Fruit fly (Drosophila melanogaster) whole organism, embryonic: ENCODE measurements around the gene Scox.

ENCODE experiments used
- Antp ChIP-seq: fragments of 200-800 bp; sonication (Bioruptor generic); optimal IDR thresholded peaks from 3 replicates; lab custom pipeline; 2016; ENCODE audit warnings: missing biosample characterization, missing genetic modification characterization
- Asciz ChIP-seq: fragments of 200-800 bp; sonication (Bioruptor generic); optimal IDR thresholded peaks from 2 replicates; lab custom pipeline; 2017; ENCODE audit warnings: missing biosample characterization, mild to moderate bottlenecking, missing genetic modification characterization, missing genetic modification reagents
- B-H1 ChIP-seq: fragments of 200-800 bp; sonication (Bioruptor generic); IDR thresholded peaks from 3 replicates; pipeline ENCODE4 v1.3.6; 2022; ENCODE audit warnings: missing biosample characterization, missing genetic modification characterization
- CG1024 ChIP-seq: fragments of 200-800 bp; sonication (Bioruptor generic); IDR thresholded peaks from 2 replicates; pipeline ENCODE4 v1.3.6; 2022; ENCODE audit warnings: missing biosample characterization, missing genetic modification characterization
- CG10321 ChIP-seq: fragments of 200-800 bp; sonication (Bioruptor generic); IDR thresholded peaks from 2 replicates; pipeline ENCODE4 v1.3.6; 2022; ENCODE audit warnings: missing biosample characterization, missing genetic modification characterization
- CG12744 ChIP-seq: fragments of 200-800 bp; sonication (Bioruptor generic); optimal IDR thresholded peaks from 2 replicates; lab custom pipeline; 2016; ENCODE audit warnings: missing biosample characterization, missing genetic modification characterization
- CG14710 ChIP-seq: fragments of 200-800 bp; sonication (Bioruptor generic); optimal IDR thresholded peaks from 3 replicates; lab custom pipeline; 2019; ENCODE audit warnings: missing biosample characterization, mild to moderate bottlenecking, missing genetic modification characterization, moderate library complexity
- CG16813 ChIP-seq: fragments of 200-800 bp; sonication (Bioruptor generic); IDR thresholded peaks from 3 replicates; pipeline ENCODE4 v1.3.6; 2022; ENCODE audit warnings: missing biosample characterization, missing genetic modification characterization; ENCODE audit not compliant: partially characterized antibody
- CG18262 ChIP-seq: fragments of 200-800 bp; optimal IDR thresholded peaks from 3 replicates; lab custom pipeline; 2019; ENCODE audit warnings: missing biosample characterization, mild to moderate bottlenecking, missing genetic modification characterization, moderate library complexity
- CG1832 ChIP-seq: fragments of 200-800 bp; sonication (Bioruptor generic); optimal IDR thresholded peaks from 2 replicates; lab custom pipeline; 2017; ENCODE audit warnings: missing biosample characterization, mild to moderate bottlenecking, missing genetic modification characterization, inconsistent platforms
- CG3163 ChIP-seq: fragments of 200-800 bp; sonication (Bioruptor generic); optimal IDR thresholded peaks from 3 replicates; lab custom pipeline; 2016; ENCODE audit warnings: missing biosample characterization, missing genetic modification characterization
- CG3995 ChIP-seq: fragments of 200-800 bp; sonication (Bioruptor generic); optimal IDR thresholded peaks from 3 replicates; lab custom pipeline; 2016; ENCODE audit warnings: missing biosample characterization, missing genetic modification characterization
- CG4854 ChIP-seq: fragments of 200-800 bp; sonication (Bioruptor generic); optimal IDR thresholded peaks from 2 replicates; lab custom pipeline; 2016; ENCODE audit warnings: missing biosample characterization, missing genetic modification characterization, inconsistent platforms
- CG7357 ChIP-seq: fragments of 200-800 bp; sonication (Bioruptor generic); IDR thresholded peaks from 3 replicates; pipeline ENCODE4 v1.3.6; 2022; ENCODE audit warnings: missing biosample characterization, missing genetic modification characterization
- CG7556 ChIP-seq: fragments of 200-800 bp; sonication (Bioruptor generic); optimal IDR thresholded peaks from 2 replicates; lab custom pipeline; 2017; ENCODE audit warnings: missing biosample characterization, mild to moderate bottlenecking, missing genetic modification characterization
- CG7987 ChIP-seq: fragments of 200-800 bp; sonication (Bioruptor generic); optimal IDR thresholded peaks from 2 replicates; lab custom pipeline; 2018; ENCODE audit warnings: missing biosample characterization, mild to moderate bottlenecking, missing genetic modification characterization, moderate library complexity
- CG8281 ChIP-seq: fragments of 200-800 bp; sonication (Bioruptor generic); optimal IDR thresholded peaks from 2 replicates; lab custom pipeline; 2018; ENCODE audit warnings: missing biosample characterization, mild to moderate bottlenecking, missing genetic modification characterization, moderate library complexity
- CG9932 ChIP-seq: fragments of 200-800 bp; sonication (Bioruptor generic); IDR thresholded peaks from 2 replicates; pipeline ENCODE4 v1.3.6; 2022; ENCODE audit warnings: missing biosample characterization, missing genetic modification characterization
- CTCF ChIP-seq: fragments of 200-800 bp; sonication (Bioruptor generic); optimal IDR thresholded peaks from 2 replicates; lab custom pipeline; 2017; ENCODE audit warnings: missing biosample characterization, mild to moderate bottlenecking, missing genetic modification characterization, moderate library complexity
- Dad ChIP-seq: fragments of 200-800 bp; sonication (Bioruptor generic); optimal IDR thresholded peaks from 3 replicates; lab custom pipeline; 2016; ENCODE audit warnings: missing biosample characterization, missing genetic modification characterization
- Elba2 ChIP-seq: fragments of 200-800 bp; sonication (Bioruptor generic); optimal IDR thresholded peaks from 3 replicates; lab custom pipeline; 2016; ENCODE audit warnings: missing biosample characterization, missing genetic modification characterization
- Mad ChIP-seq: fragments of 200-800 bp; sonication (Bioruptor generic); optimal IDR thresholded peaks from 2 replicates; lab custom pipeline; 2016; ENCODE audit warnings: missing biosample characterization, missing genetic modification characterization
- Mes4 ChIP-seq: fragments of 200-800 bp; sonication (Bioruptor generic); optimal IDR thresholded peaks from 2 replicates; lab custom pipeline; 2016; ENCODE audit warnings: missing biosample characterization, missing genetic modification characterization
- Oaz ChIP-seq: fragments of 200-800 bp; sonication (Bioruptor generic); IDR thresholded peaks from 2 replicates; pipeline ENCODE4 v1.3.6; 2022; ENCODE audit warnings: missing biosample characterization, missing genetic modification characterization
- Optix ChIP-seq: fragments of 200-800 bp; sonication (Bioruptor generic); IDR thresholded peaks from 3 replicates; pipeline ENCODE4 v1.3.6; 2022; ENCODE audit warnings: missing biosample characterization, missing genetic modification characterization
- Ssrp ChIP-seq: fragments of 200-800 bp; sonication (Bioruptor generic); optimal IDR thresholded peaks from 2 replicates; lab custom pipeline; 2018; ENCODE audit warnings: missing biosample characterization, mild to moderate bottlenecking, missing genetic modification characterization, moderate library complexity
- Xrp1 ChIP-seq: fragments of 200-800 bp; sonication (Bioruptor generic); IDR thresholded peaks from 2 replicates; pipeline ENCODE4 v1.3.6; 2022; ENCODE audit warnings: missing biosample characterization, missing genetic modification characterization
- ab ChIP-seq: fragments of 200-800 bp; sonication (Bioruptor generic); optimal IDR thresholded peaks from 2 replicates; lab custom pipeline; 2016; ENCODE audit warnings: missing biosample characterization, missing genetic modification characterization
- abd-A ChIP-seq: fragments of 200-800 bp; sonication (Bioruptor generic); optimal IDR thresholded peaks from 3 replicates; lab custom pipeline; 2019; ENCODE audit warnings: missing biosample characterization, mild to moderate bottlenecking, missing genetic modification characterization, moderate library complexity
- ac ChIP-seq: fragments of 200-800 bp; sonication (Bioruptor generic); optimal IDR thresholded peaks from 3 replicates; lab custom pipeline; 2017; ENCODE audit warnings: missing biosample characterization, mild to moderate bottlenecking, missing genetic modification characterization
- ato ChIP-seq: fragments of 200-800 bp; sonication (Bioruptor generic); IDR thresholded peaks from 2 replicates; pipeline ENCODE4 v1.3.6; 2022; ENCODE audit warnings: missing biosample characterization, missing genetic modification characterization; ENCODE audit not compliant: partially characterized antibody
- bbx ChIP-seq: fragments of 200-800 bp; sonication (Bioruptor generic); IDR thresholded peaks from 2 replicates; pipeline ENCODE4 v1.3.6; 2022; ENCODE audit warnings: missing biosample characterization, missing genetic modification characterization; ENCODE audit not compliant: partially characterized antibody
- crc ChIP-seq: fragments of 200-800 bp; sonication (Bioruptor generic); optimal IDR thresholded peaks from 2 replicates; lab custom pipeline; 2016; ENCODE audit warnings: missing biosample characterization, missing genetic modification characterization
- eve ChIP-seq, 2 experiments: fragments of >200 bp; optimal IDR thresholded peaks; 2 replicates each; lab custom pipeline; 2017; ENCODE audit warnings: missing biosample characterization in 2 of 2, missing genetic modification characterization in 2 of 2
- exex ChIP-seq: fragments of 200-800 bp; sonication (Bioruptor generic); optimal IDR thresholded peaks from 4 replicates; lab custom pipeline; 2018; ENCODE audit warnings: missing biosample characterization, mild to moderate bottlenecking, missing genetic modification characterization, moderate library complexity
- her ChIP-seq: fragments of 200-800 bp; sonication (Bioruptor generic); optimal IDR thresholded peaks from 2 replicates; lab custom pipeline; 2016; ENCODE audit warnings: missing biosample characterization, missing genetic modification characterization
- lilli ChIP-seq: fragments of 200-800 bp; sonication (Bioruptor generic); optimal IDR thresholded peaks from 3 replicates; lab custom pipeline; 2016; ENCODE audit warnings: missing biosample characterization, missing genetic modification characterization
- luna ChIP-seq: fragments of 200-800 bp; sonication (Bioruptor generic); optimal IDR thresholded peaks from 2 replicates; lab custom pipeline; 2016; ENCODE audit warnings: missing biosample characterization, missing genetic modification characterization
- nom ChIP-seq: fragments of 200-800 bp; sonication (Bioruptor generic); optimal IDR thresholded peaks from 2 replicates; lab custom pipeline; 2017; ENCODE audit warnings: missing biosample characterization, missing genetic modification characterization, mild to moderate bottlenecking, moderate library complexity, missing genetic modification reagents
- pros ChIP-seq: fragments of 200-800 bp; sonication (Bioruptor generic); optimal IDR thresholded peaks from 3 replicates; lab custom pipeline; 2019; ENCODE audit warnings: missing biosample characterization, mild to moderate bottlenecking, missing genetic modification characterization, moderate library complexity
- ro ChIP-seq: fragments of 200-800 bp; sonication (Bioruptor generic); IDR thresholded peaks from 2 replicates; pipeline ENCODE4 v1.3.6; 2022; ENCODE audit warnings: missing biosample characterization, missing genetic modification characterization
- row ChIP-seq: fragments of 200-800 bp; sonication (Bioruptor generic); IDR thresholded peaks from 3 replicates; pipeline ENCODE4 v1.3.6; 2022; ENCODE audit warnings: missing biosample characterization, missing genetic modification characterization
- tin ChIP-seq: fragments of 200-800 bp; sonication (Bioruptor generic); optimal IDR thresholded peaks from 3 replicates; lab custom pipeline; 2016; ENCODE audit warnings: missing biosample characterization, missing genetic modification characterization
- tll ChIP-seq, 2 experiments: fragments of 200-800 bp in 1 of 2; fragments of >200 bp in 1 of 2; sonication (Bioruptor generic) in 1 of 2; optimal IDR thresholded peaks; 2 replicates each; lab custom pipeline; 2017 to 2019; ENCODE audit warnings: missing biosample characterization in 2 of 2, missing genetic modification characterization in 2 of 2, mild to moderate bottlenecking in 1 of 2, moderate library complexity in 1 of 2
- trem ChIP-seq: fragments of 200-800 bp; optimal IDR thresholded peaks from 3 replicates; lab custom pipeline; 2019; ENCODE audit warnings: missing biosample characterization, mild to moderate bottlenecking, missing genetic modification characterization, moderate library complexity
- unpg ChIP-seq: fragments of 200-800 bp; sonication (Bioruptor generic); optimal IDR thresholded peaks from 3 replicates; lab custom pipeline; 2018; ENCODE audit warnings: missing biosample characterization, mild to moderate bottlenecking, missing genetic modification characterization, moderate library complexity
- yki ChIP-seq: fragments of >200 bp; optimal IDR thresholded peaks from 3 replicates; lab custom pipeline; 2018
- zen ChIP-seq: fragments of 200-800 bp; sonication (Bioruptor generic); optimal IDR thresholded peaks from 3 replicates; lab custom pipeline; 2018; ENCODE audit warnings: missing biosample characterization, mild to moderate bottlenecking, missing genetic modification characterization, moderate library complexity
- zen2 ChIP-seq: fragments of 200-800 bp; sonication (Bioruptor generic); IDR thresholded peaks from 3 replicates; pipeline ENCODE4 v1.3.6; 2022; ENCODE audit warnings: missing biosample characterization, missing genetic modification characterization; ENCODE audit not compliant: partially characterized antibody

Gene Scox

dm6 chr2L:4997401-4998259, 28.9 kb upstream of the Scox start (continued):
- TF ChIP-seq CG1024 (GFP tag; lab: Robert Waterston, UW) (peak; percentile 97), CG10321 (GFP tag; lab: Robert Waterston, UW) (peak; percentile 92), CG1832 (peak; percentile 95), tll (GFP tag; optimal IDR thresholded peaks at IDR 0.05; lab: Kevin White, UChicago) (no peak), Antp (GFP tag; lab: Kevin White, UChicago) (peak; percentile 99), unpg (GFP tag; lab: Kevin White, UChicago) (peak; percentile 100), Mes4 (GFP tag; lab: Kevin White, UChicago) (peak; percentile 99), crc (GFP tag; lab: Kevin White, UChicago) (peak; percentile 99), CG18262 (tag; lab: Kevin White, UChicago) (peak; percentile 99), tin (GFP tag; lab: Kevin White, UChicago) (peak; percentile 99), CG7357 (peak; percentile 96), lilli (GFP tag; lab: Kevin White, UChicago) (peak; percentile 99), luna (GFP tag; lab: Kevin White, UChicago) (peak; percentile 98), B-H1 (GFP tag; lab: Robert Waterston, UW) (peak; percentile 99), ab (GFP tag; lab: Kevin White, UChicago) (peak; percentile 97), Optix (GFP tag; lab: Robert Waterston, UW) (peak; percentile 99), abd-A (tag; lab: Kevin White, UChicago) (peak; percentile 96), Oaz (GFP tag; lab: Robert Waterston, UW) (peak; percentile 98), Ssrp (peak; percentile 99), Dad (GFP tag; lab: Kevin White, UChicago) (peak; percentile 99), row (GFP tag; lab: Robert Waterston, UW) (peak; percentile 99), ac (GFP tag; lab: Kevin White, UChicago) (peak; percentile 97), ro (peak; percentile 99), Mad (peak; percentile 98), CG7556 (GFP tag; lab: Kevin White, UChicago) (peak; percentile 98), CG16813 (GFP tag; lab: Robert Waterston, UW) (peak; percentile 65), trem (tag; lab: Kevin White, UChicago) (peak; percentile 97), zen2 (GFP tag; lab: Robert Waterston, UW) (peak; percentile 43; the same call in 1 of the 3 replicates), Xrp1 (peak; percentile 99), nom (GFP tag; lab: Kevin White, UChicago) (peak; percentile 98), Elba2 (peak; percentile 78), CG3995 (GFP tag; lab: Kevin White, UChicago) (peak; percentile 82), CG14710 (tag; lab: Kevin White, UChicago) (peak; percentile 98), exex (tag; lab: Kevin White, UChicago) (peak; percentile 88), Asciz (GFP tag; lab: Kevin White, UChicago) (peak; percentile 99), CG4854 (GFP tag; lab: Kevin White, UChicago) (peak; percentile 98), CG3163 (GFP tag; lab: Kevin White, UChicago) (peak; percentile 96), CTCF (GFP tag; lab: Kevin White, UChicago) (peak; percentile 72), CG8281 (tag; lab: Kevin White, UChicago) (peak; percentile 92), eve (GFP tag; optimal IDR thresholded peaks at IDR 0.05; lab: Kevin White, UChicago) (peak; percentile 40 to 97), CG12744 (GFP tag; lab: Kevin White, UChicago) (peak; percentile 99), zen (tag; lab: Kevin White, UChicago) (peak; percentile 98), bbx (GFP tag; lab: Robert Waterston, UW) (peak; percentile 63), pros (GFP tag; lab: Kevin White, UChicago) (peak; percentile 79), ato (peak; percentile 44; the same call in 1 of the 2 replicates), yki (lab: Kevin White, UChicago) (peak; percentile 61), CG9932 (GFP tag; lab: Robert Waterston, UW) (peak; percentile 100), CG7987 (GFP tag; lab: Kevin White, UChicago) (peak; percentile 97), her (peak; percentile 97)
